Worm (Caenorhabditis elegans) whole organism, late embryonic: ENCODE results near the gene atf-7.

ENCODE experiments used
- C08G9.2 ChIP-seq: sonication (generic microtip); optimal IDR thresholded peaks from 2 replicates; lab custom pipeline; 2016; ENCODE audit warnings: mild to moderate bottlenecking, missing genetic modification characterization, moderate library complexity, missing compliant biosample characterization
- C38D4.7 ChIP-seq: fragments of 200-800 bp; sonication (Bioruptor generic); optimal IDR thresholded peaks from 2 replicates; lab custom pipeline; 2018; ENCODE audit warnings: mild to moderate bottlenecking, missing genetic modification characterization, moderate library complexity, missing compliant biosample characterization
- F13H6.1 ChIP-seq: sonication (generic microtip); optimal IDR thresholded peaks from 2 replicates; lab custom pipeline; 2016; ENCODE audit warnings: missing genetic modification characterization, missing compliant biosample characterization
- K02D7.2 ChIP-seq: sonication (generic microtip); optimal IDR thresholded peaks from 2 replicates; lab custom pipeline; 2017; ENCODE audit warnings: mild to moderate bottlenecking, missing genetic modification characterization, missing compliant biosample characterization
- K09A11.1 ChIP-seq: sonication (generic microtip); optimal IDR thresholded peaks from 2 replicates; lab custom pipeline; 2017; ENCODE audit warnings: antibody characterized with exemption, mild to moderate bottlenecking, missing genetic modification characterization, missing compliant biosample characterization; ENCODE audit not compliant: insufficient read depth
- T23F11.4 ChIP-seq: fragments of 200-800 bp; sonication (Bioruptor generic); optimal IDR thresholded peaks from 2 replicates; lab custom pipeline; 2018; ENCODE audit warnings: mild to moderate bottlenecking, missing genetic modification characterization, missing compliant biosample characterization
- ahr-1 ChIP-seq: sonication (generic microtip); optimal IDR thresholded peaks from 2 replicates; lab custom pipeline; 2016; ENCODE audit warnings: missing genetic modification characterization, missing compliant biosample characterization
- ceh-18 ChIP-seq: sonication (generic microtip); optimal IDR thresholded peaks from 2 replicates; lab custom pipeline; 2016; ENCODE audit warnings: missing genetic modification characterization, missing compliant biosample characterization
- ceh-19 ChIP-seq: fragments of 200-800 bp; sonication (Bioruptor generic); optimal IDR thresholded peaks from 2 replicates; lab custom pipeline; 2018; ENCODE audit warnings: mild to moderate bottlenecking, missing genetic modification characterization, missing compliant biosample characterization
- ceh-22 ChIP-seq: sonication (generic microtip); optimal IDR thresholded peaks from 2 replicates; lab custom pipeline; 2017; ENCODE audit warnings: missing biosample characterization, missing genetic modification characterization
- ceh-30 ChIP-seq: fragments of 150-350 bp; optimal IDR thresholded peaks from 2 replicates; lab custom pipeline; 2014; ENCODE audit warnings: missing biosample characterization, missing genetic modification characterization
- ceh-31 ChIP-seq: sonication (generic microtip); optimal IDR thresholded peaks from 2 replicates; lab custom pipeline; 2016; ENCODE audit warnings: missing genetic modification characterization, missing compliant biosample characterization
- ceh-34 ChIP-seq: sonication (generic microtip); optimal IDR thresholded peaks from 2 replicates; lab custom pipeline; 2016; ENCODE audit warnings: mild to moderate bottlenecking, missing genetic modification characterization, missing compliant biosample characterization
- ceh-45 ChIP-seq: fragments of 200-800 bp; sonication (Bioruptor generic); IDR thresholded peaks from 2 replicates; pipeline ENCODE4 v1.3.6; 2022; ENCODE audit warnings: missing genetic modification reagents, missing genetic modification characterization, missing compliant biosample characterization
- che-1 ChIP-seq: sonication (generic microtip); optimal IDR thresholded peaks from 2 replicates; lab custom pipeline; 2016; ENCODE audit warnings: mild to moderate bottlenecking, missing genetic modification characterization, missing compliant biosample characterization
- dmd-4 ChIP-seq: sonication (generic microtip); optimal IDR thresholded peaks from 2 replicates; lab custom pipeline; 2016; ENCODE audit warnings: borderline replicate concordance, missing genetic modification characterization, missing compliant biosample characterization
- elt-4 ChIP-seq: sonication (generic microtip); optimal IDR thresholded peaks from 2 replicates; lab custom pipeline; 2016; ENCODE audit warnings: missing genetic modification characterization, missing compliant biosample characterization
- ets-4 ChIP-seq: sonication (generic microtip); optimal IDR thresholded peaks from 2 replicates; lab custom pipeline; 2016; ENCODE audit warnings: missing genetic modification characterization, missing compliant biosample characterization
- eyg-1 ChIP-seq: sonication (generic microtip); optimal IDR thresholded peaks from 2 replicates; lab custom pipeline; 2016; ENCODE audit warnings: missing genotype, missing genetic modification characterization, missing compliant biosample characterization
- fkh-10 ChIP-seq: fragments of 150-350 bp; optimal IDR thresholded peaks from 2 replicates; lab custom pipeline; 2014; ENCODE audit warnings: missing biosample characterization, missing genetic modification reagents, missing genetic modification characterization
- gmeb-2 ChIP-seq: sonication (generic microtip); optimal IDR thresholded peaks from 2 replicates; lab custom pipeline; 2016; ENCODE audit warnings: missing genetic modification characterization, inconsistent platforms, missing compliant biosample characterization
- hlh-15 ChIP-seq: sonication (generic microtip); optimal IDR thresholded peaks from 2 replicates; lab custom pipeline; 2016; ENCODE audit warnings: missing genetic modification characterization, missing compliant biosample characterization
- hlh-6 ChIP-seq: sonication (generic microtip); optimal IDR thresholded peaks from 2 replicates; lab custom pipeline; 2016; ENCODE audit warnings: missing genotype, missing genetic modification characterization, missing compliant biosample characterization
- mec-3 ChIP-seq: sonication (generic microtip); optimal IDR thresholded peaks from 2 replicates; lab custom pipeline; 2016; ENCODE audit warnings: borderline replicate concordance, missing genetic modification characterization, missing compliant biosample characterization
- nhr-11 ChIP-seq: fragments of 150-350 bp; optimal IDR thresholded peaks from 2 replicates; lab custom pipeline; 2014; ENCODE audit warnings: missing biosample characterization, missing genetic modification characterization
- odd-2 ChIP-seq: sonication (generic microtip); optimal IDR thresholded peaks from 2 replicates; lab custom pipeline; 2017; ENCODE audit warnings: antibody characterized with exemption, mild to moderate bottlenecking, missing genetic modification characterization, missing compliant biosample characterization
- pat-9 ChIP-seq: fragments of 200-800 bp; sonication (Bioruptor generic); optimal IDR thresholded peaks from 2 replicates; lab custom pipeline; 2018; ENCODE audit warnings: mild to moderate bottlenecking, missing genetic modification characterization, moderate library complexity, missing compliant biosample characterization
- pha-2 ChIP-seq: sonication (generic microtip); optimal IDR thresholded peaks from 2 replicates; lab custom pipeline; 2017; ENCODE audit warnings: mild to moderate bottlenecking, missing genetic modification characterization, missing compliant biosample characterization
- pha-4 ChIP-seq: fragments of 150-350 bp; optimal IDR thresholded peaks from 2 replicates; lab custom pipeline; 2018; ENCODE audit warnings: missing biosample characterization, missing genetic modification reagents, missing genetic modification characterization
- pros-1 ChIP-seq: fragments of 150-350 bp; optimal IDR thresholded peaks from 2 replicates; lab custom pipeline; 2014; ENCODE audit warnings: missing biosample characterization, missing genetic modification reagents, missing genetic modification characterization
- ref-2 ChIP-seq: sonication (generic microtip); optimal IDR thresholded peaks from 2 replicates; lab custom pipeline; 2016; ENCODE audit warnings: missing genetic modification characterization, missing compliant biosample characterization
- syd-9 ChIP-seq: sonication (generic microtip); optimal IDR thresholded peaks from 2 replicates; lab custom pipeline; 2016; ENCODE audit warnings: mild to moderate bottlenecking, missing genetic modification characterization, moderate library complexity, missing compliant biosample characterization
- tbx-7 ChIP-seq: sonication (generic microtip); optimal IDR thresholded peaks from 2 replicates; lab custom pipeline; 2016; ENCODE audit warnings: missing genotype, missing genetic modification characterization, missing compliant biosample characterization
- ttx-3 ChIP-seq: sonication (generic microtip); optimal IDR thresholded peaks from 2 replicates; lab custom pipeline; 2016; ENCODE audit warnings: missing genetic modification reagents, missing genetic modification characterization, missing compliant biosample characterization
- unc-3 ChIP-seq, 2 experiments: fragments of 200-800 bp in 1 of 2; sonication (Bioruptor generic) in 1 of 2; sonication (generic microtip) in 1 of 2; conservative IDR thresholded peaks in 1 of 2; optimal IDR thresholded peaks in 1 of 2; 2 replicates each; pipeline versions ENCODE4 v1.3.6 to Lab custom; 2016 to 2022; ENCODE audit warnings: missing compliant biosample characterization in 2 of 2, missing genetic modification characterization in 2 of 2, missing genetic modification reagents in 1 of 2
- unc-42 ChIP-seq: sonication (generic microtip); optimal IDR thresholded peaks from 2 replicates; lab custom pipeline; 2016; ENCODE audit warnings: missing genotype, missing genetic modification characterization, missing compliant biosample characterization

atf-7 gene

DNA sequence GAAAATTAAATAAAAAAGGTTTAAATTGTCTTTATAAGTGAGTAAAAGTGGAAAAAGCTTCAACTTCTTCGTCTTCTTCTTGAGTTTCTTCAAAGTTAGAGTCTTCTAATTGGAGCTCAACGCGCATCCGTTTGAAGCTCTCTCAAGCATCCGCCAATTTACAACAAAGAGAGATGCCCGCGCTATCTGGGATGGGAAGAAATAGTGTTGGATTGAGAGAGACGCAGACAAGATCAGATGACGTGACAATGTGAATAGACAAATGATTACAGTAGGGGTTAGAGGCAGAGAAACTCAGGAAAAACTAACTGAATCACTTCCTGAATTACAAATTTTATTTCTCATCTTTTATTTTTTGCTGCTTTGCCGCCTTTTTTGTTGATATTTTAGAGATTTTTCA is 15.9 kb downstream of the atf-7 start:
- TF ChIP-seq K02D7.2 (no peak), pha-2 (no peak), F13H6.1 (no peak), C38D4.7 (no peak), elt-4 (tag; lab: Kevin White, UChicago) (no peak), ahr-1 (tag; lab: Kevin White, UChicago) (no peak), che-1 (no peak), K09A11.1 (tag; lab: Kevin White, UChicago) (no peak), ttx-3 (tag; lab: Kevin White, UChicago) (no peak)

DNA sequence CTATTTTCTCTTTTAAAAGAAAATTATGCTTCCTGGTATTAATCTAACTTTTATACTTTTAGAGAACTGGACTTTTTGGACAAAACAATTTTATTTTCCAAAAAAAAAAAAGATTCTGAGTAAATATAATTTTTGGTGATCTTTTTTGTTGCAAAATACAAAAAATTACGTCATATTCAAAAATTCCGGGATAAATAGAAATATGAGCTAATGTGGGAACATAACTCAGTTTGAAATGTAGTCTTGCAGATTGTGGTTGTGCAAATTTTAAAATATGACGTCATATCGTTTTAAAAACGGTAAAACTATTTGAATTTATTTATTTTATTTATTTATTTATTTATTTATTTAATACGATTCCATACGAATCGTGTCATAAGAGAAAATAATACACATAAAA is 17.1 kb downstream of the atf-7 start:
- no peak for TF ChIP-seq ets-4
- no peak for TF ChIP-seq ceh-45
- TF ChIP-seq hlh-6 (tag; lab: Kevin White, UChicago), result no peak
- TF ChIP-seq dmd-4, result no peak
- no peak for TF ChIP-seq unc-42 (tag; lab: Kevin White, UChicago)
- TF ChIP-seq ref-2 (tag; lab: Kevin White, UChicago), result no peak
- no peak for TF ChIP-seq hlh-15
- TF ChIP-seq nhr-11, result no peak
- TF ChIP-seq C08G9.2 (tag; lab: Kevin White, UChicago), result no peak
- TF ChIP-seq gmeb-2 (tag; lab: Kevin White, UChicago), result no peak
- no peak for TF ChIP-seq ceh-31
- no peak for TF ChIP-seq pros-1 (tag; lab: Kevin White, UChicago)
- TF ChIP-seq F13H6.1, result no peak
- TF ChIP-seq K09A11.1 (tag; lab: Kevin White, UChicago), result no peak
- TF ChIP-seq ceh-30, result no peak
- TF ChIP-seq odd-2 (tag; lab: Kevin White, UChicago), result no peak
- TF ChIP-seq K02D7.2, result no peak
- no peak for TF ChIP-seq ceh-22 (tag; lab: Kevin White, UChicago)
- no peak for TF ChIP-seq syd-9 (tag; lab: Kevin White, UChicago)

DNA sequence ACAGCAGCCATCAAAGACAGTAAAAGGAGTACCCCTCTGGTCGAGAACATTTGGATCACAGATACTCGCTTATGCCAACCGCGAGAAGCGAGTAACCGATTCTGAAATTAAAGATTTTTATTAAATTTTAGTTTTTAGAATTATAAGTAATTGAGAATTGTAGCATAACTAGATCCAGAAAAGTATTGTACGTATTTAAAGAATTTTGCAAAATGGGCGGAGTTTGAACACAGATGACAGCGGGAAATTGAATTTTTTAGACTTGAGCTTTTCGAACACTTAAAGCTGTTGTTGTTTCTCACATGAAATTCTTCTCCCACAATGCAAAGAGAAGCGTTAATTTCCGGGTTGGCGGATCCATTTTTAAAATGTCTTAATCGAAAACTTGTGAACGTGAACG is 21.4 kb downstream of the atf-7 start, which contains the start of gene ins-17:
TSS of gene ins-17 (minus strand) at position 101 of the 400 bp plus-strand sequence.
- TF ChIP-seq pat-9 (tag; lab: Kevin White, UChicago), result no peak
- no peak for TF ChIP-seq ttx-3 (tag; lab: Kevin White, UChicago)
- TF ChIP-seq K09A11.1 (tag; lab: Kevin White, UChicago), result no peak
- no peak for TF ChIP-seq elt-4 (tag; lab: Kevin White, UChicago)
- no peak for TF ChIP-seq fkh-10 (GFP tag; lab: Kevin White, UChicago)
- TF ChIP-seq tbx-7 (tag; lab: Kevin White, UChicago), result no peak
- TF ChIP-seq ceh-19, result no peak
- no peak for TF ChIP-seq eyg-1 (tag; lab: Kevin White, UChicago)
- no peak for TF ChIP-seq pha-4 (tag; lab: Kevin White, UChicago)
- TF ChIP-seq ceh-34 (tag; lab: Kevin White, UChicago), result no peak
- TF ChIP-seq ceh-30, result no peak
- no peak for TF ChIP-seq unc-3 (GFP tag; conservative IDR thresholded peaks at IDR 0.05; lab: Robert Waterston, UW)
- no peak for TF ChIP-seq unc-3 (tag; optimal IDR thresholded peaks at IDR 0.05; lab: Kevin White, UChicago)
- TF ChIP-seq ceh-18 (tag; lab: Kevin White, UChicago), result no peak

DNA sequence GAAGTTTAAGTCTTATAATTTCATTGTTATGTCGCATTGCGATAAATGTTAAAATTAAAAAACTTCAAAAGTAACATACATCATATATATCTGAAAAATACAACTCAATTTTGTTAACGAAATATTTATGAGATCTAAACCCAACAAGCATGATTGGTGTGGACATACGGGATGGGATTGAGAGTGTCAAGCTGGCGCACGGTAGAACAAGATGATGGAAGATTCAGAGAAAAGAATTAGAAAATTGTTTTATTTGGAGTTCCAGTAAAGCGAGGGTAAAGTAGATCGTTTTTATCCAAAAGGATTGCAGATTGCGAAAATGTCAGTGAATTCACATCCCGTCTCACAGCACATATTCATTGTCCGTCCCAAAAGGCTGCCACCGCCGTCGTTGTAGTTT is 22.0 kb downstream of the atf-7 start:
- TF ChIP-seq mec-3 (tag; lab: Kevin White, UChicago) (no peak), ceh-22 (tag; lab: Kevin White, UChicago) (no peak), T23F11.4 (GFP tag; lab: Kevin White, UChicago) (no peak), ahr-1 (tag; lab: Kevin White, UChicago) (no peak)
